Worm (Caenorhabditis elegans) whole organism, late embryonic: ENCODE measurements around the gene F41E6.8.

Experiments used
- C08G9.2 ChIP-seq: sonication (generic microtip); optimal IDR thresholded peaks from 2 replicates; lab custom pipeline; 2016; ENCODE audit warnings: mild to moderate bottlenecking, missing genetic modification characterization, moderate library complexity, missing compliant biosample characterization
- nfya-1 ChIP-seq: sonication (generic microtip); optimal IDR thresholded peaks from 2 replicates; lab custom pipeline; 2017; ENCODE audit warnings: missing genetic modification characterization, mild to moderate bottlenecking, missing compliant biosample characterization, antibody characterized with exemption, moderate library complexity
- rnt-1 ChIP-seq: sonication (generic microtip); optimal IDR thresholded peaks from 2 replicates; lab custom pipeline; 2016; ENCODE audit warnings: missing genetic modification characterization, missing compliant biosample characterization
- tbx-2 ChIP-seq: sonication (generic microtip); optimal IDR thresholded peaks from 2 replicates; lab custom pipeline; 2016; ENCODE audit warnings: missing genetic modification characterization, missing compliant biosample characterization
- ttx-3 ChIP-seq: sonication (generic microtip); optimal IDR thresholded peaks from 2 replicates; lab custom pipeline; 2016; ENCODE audit warnings: missing genetic modification reagents, missing genetic modification characterization, missing compliant biosample characterization
- zip-5 ChIP-seq: sonication (generic microtip); optimal IDR thresholded peaks from 2 replicates; lab custom pipeline; 2016; ENCODE audit warnings: missing genetic modification characterization, missing compliant biosample characterization

DNA sequence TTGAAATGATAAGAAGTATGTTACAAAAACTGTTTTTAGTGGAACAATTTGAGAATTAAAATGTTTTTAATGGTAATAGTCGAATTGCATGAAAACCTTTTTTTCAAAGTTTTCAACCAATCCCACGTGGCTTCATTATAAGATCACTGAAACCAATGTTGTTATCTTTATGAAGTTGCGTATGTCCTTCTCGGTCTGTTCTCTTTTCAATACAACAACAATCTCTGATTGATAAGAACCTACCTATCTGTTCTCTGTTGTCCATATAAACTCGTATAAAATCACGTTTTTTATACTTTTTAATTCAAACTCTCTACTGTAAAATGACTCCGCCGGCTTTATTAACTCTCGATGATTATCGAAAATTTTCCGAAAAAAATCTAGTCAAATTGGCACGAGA, 2.0 kb upstream of the F41E6.8 start, which contains the start of gene F41E6.5:
- TF ChIP-seq zip-5 (tag; lab: Kevin White, UChicago) (no peak), tbx-2 (tag; lab: Kevin White, UChicago) (no peak), C08G9.2 (tag; lab: Kevin White, UChicago) (no peak), ttx-3 (tag; lab: Kevin White, UChicago) (no peak), nfya-1 (tag; lab: Kevin White, UChicago) (no peak), rnt-1 (tag; lab: Kevin White, UChicago) (no peak)
